Worm (Caenorhabditis elegans): ENCODE data around the gene srbc-44.

ce11 chrV:12815386-12815785, 27.0 kb upstream of the srbc-44 start:
- no peak for TF ChIP-seq bed-3 (GFP tag; optimal IDR thresholded peaks at IDR 0.05)
- TF ChIP-seq ceh-43 (GFP tag; optimal IDR thresholded peaks at IDR 0.05): no peak
- no peak for TF ChIP-seq unc-62 (GFP tag; optimal IDR thresholded peaks at IDR 0.05)
- TF ChIP-seq nhr-12 (tag; optimal IDR thresholded peaks at IDR 0.05): no peak
- TF ChIP-seq elt-3 (tag; optimal IDR thresholded peaks at IDR 0.05): no peak
- no peak for TF ChIP-seq hlh-1 (tag; optimal IDR thresholded peaks at IDR 0.05)
- no peak for TF ChIP-seq unc-39 (tag; optimal IDR thresholded peaks at IDR 0.05)
- no peak for TF ChIP-seq lin-13 (tag; optimal IDR thresholded peaks at IDR 0.05)
- no peak for TF ChIP-seq blmp-1 (tag; optimal IDR thresholded peaks at IDR 0.05)
- no peak for TF ChIP-seq ham-2 (GFP tag; optimal IDR thresholded peaks at IDR 0.05)
